Fruit fly (Drosophila melanogaster): ENCODE data around the gene Tmtc2.

- TF ChIP-seq Hr39 (GFP tag; optimal IDR thresholded peaks at IDR 0.05), result peak; percentile 8
- no peak for TF ChIP-seq CG6163 (GFP tag; IDR thresholded peaks at IDR 0.05)
- no peak for TF ChIP-seq Ets96B (tag; optimal IDR thresholded peaks at IDR 0.05)
- no peak for TF ChIP-seq topi (GFP tag; optimal IDR thresholded peaks at IDR 0.05)
Observed at dm6 chr2L:892461-892860, 30.1 kb upstream of the Tmtc2 start.

All from whole organism, prepupa.